Fruit fly (Drosophila melanogaster): ENCODE data around the gene Paip2.

Paip2 gene

dm6 chr3R:12981334-12982166 is 958 bp downstream of the Paip2 start (continued):
- TF ChIP-seq Abd-B (GFP tag; optimal IDR thresholded peaks at IDR 0.05) (peak; percentile 52), CG15601 (tag; optimal IDR thresholded peaks at IDR 0.05) (no peak), CG1024 (GFP tag; IDR thresholded peaks at IDR 0.05) (0 out of 2 replicates have a peak, but pooled peaks have one; percentile 17), Hmx (GFP tag; optimal IDR thresholded peaks at IDR 0.05) (no peak), kni (GFP tag; optimal IDR thresholded peaks at IDR 0.05) (no peak), CG14667 (GFP tag; IDR thresholded peaks at IDR 0.05) (peak; percentile 52; the same call in 1 of the 2 replicates), grau (tag; optimal IDR thresholded peaks at IDR 0.05) (peak; percentile 77), CG11247 (GFP tag; IDR thresholded peaks at IDR 0.05) (no peak), CG13775 (GFP tag; optimal IDR thresholded peaks at IDR 0.05) (peak; percentile 60), CG3065 (GFP tag; optimal IDR thresholded peaks at IDR 0.05) (peak; percentile 16), HLHmδ (GFP tag; optimal IDR thresholded peaks at IDR 0.05) (no peak), CG10209 (GFP tag; optimal IDR thresholded peaks at IDR 0.05) (peak; percentile 38), NFAT (GFP tag; IDR thresholded peaks at IDR 0.05) (0 out of 2 replicates have a peak, but pooled peaks have one; percentile 13), ewg (GFP tag; optimal IDR thresholded peaks at IDR 0.05) (peak; percentile 43), croc (GFP tag; conservative IDR thresholded peaks at IDR 0.05) (0 out of 3 replicates have a peak, but pooled peaks have one; percentile 19), ems (GFP tag; optimal IDR thresholded peaks at IDR 0.05) (peak; percentile 41), CG9609 (GFP tag; optimal IDR thresholded peaks at IDR 0.05) (no peak), danr (GFP tag; IDR thresholded peaks at IDR 0.05) (peak; percentile 54), CG9727 (GFP tag; optimal IDR thresholded peaks at IDR 0.05) (peak; percentile 74), lbe (GFP tag; optimal IDR thresholded peaks at IDR 0.05) (no peak), Xbp1 (GFP tag; optimal IDR thresholded peaks at IDR 0.05) (peak; percentile 63), CG8281 (tag; optimal IDR thresholded peaks at IDR 0.05) (peak; percentile 24), CG6813 (GFP tag; optimal IDR thresholded peaks at IDR 0.05) (no peak), row (GFP tag; IDR thresholded peaks at IDR 0.05) (peak; percentile 60; the same call in 2 of the 3 replicates), dm (GFP tag; optimal IDR thresholded peaks at IDR 0.05) (no peak), CG12104 (GFP tag; optimal IDR thresholded peaks at IDR 0.05) (peak; percentile 78), slbo (GFP tag; IDR thresholded peaks at IDR 0.05) (peak; percentile 60), Hr78 (GFP tag; optimal IDR thresholded peaks at IDR 0.05) (peak in 1 of 2 experiments; percentile 39), CG1602 (GFP tag; optimal IDR thresholded peaks at IDR 0.05) (peak; percentile 46), pb (GFP tag; optimal IDR thresholded peaks at IDR 0.05) (no peak), CG6254 (GFP tag; optimal IDR thresholded peaks at IDR 0.05) (peak; percentile 47), sc (optimal IDR thresholded peaks at IDR 0.05) (no peak), sc (GFP tag; optimal IDR thresholded peaks at IDR 0.05) (no peak), CG11093 (GFP tag; IDR thresholded peaks at IDR 0.05) (0 out of 3 replicates have a peak, but pooled peaks have one; percentile 54), CG7786 (GFP tag; optimal IDR thresholded peaks at IDR 0.05) (no peak), CG14441 (GFP tag; IDR thresholded peaks at IDR 0.05) (peak; percentile 50), Sry-δ (GFP tag; optimal IDR thresholded peaks at IDR 0.05) (no peak), Trl (optimal IDR thresholded peaks at IDR 0.05) (no peak), Trl (GFP tag; optimal IDR thresholded peaks at IDR 0.05) (peak; percentile 40), odd (GFP tag; optimal IDR thresholded peaks at IDR 0.05) (peak; percentile 40), CG31388 (GFP tag; optimal IDR thresholded peaks at IDR 0.05) (no peak), fd102C (GFP tag; optimal IDR thresholded peaks at IDR 0.05) (no peak), Ravus (GFP tag; IDR thresholded peaks at IDR 0.05) (no peak), CG6791 (GFP tag; IDR thresholded peaks at IDR 0.05; ENCODE audit: partially characterized antibody) (no peak), CG10431 (GFP tag; optimal IDR thresholded peaks at IDR 0.05) (no peak), Ada2b (GFP tag; IDR thresholded peaks at IDR 0.05) (peak; percentile 54), emc (GFP tag; optimal IDR thresholded peaks at IDR 0.05) (no peak), sim (GFP tag; IDR thresholded peaks at IDR 0.05) (peak; percentile 53), CG12236 (GFP tag; optimal IDR thresholded peaks at IDR 0.05) (no peak)
